Fruit fly (Drosophila melanogaster): ENCODE data around the gene CG13994.

The CG13994 gene

DNA sequence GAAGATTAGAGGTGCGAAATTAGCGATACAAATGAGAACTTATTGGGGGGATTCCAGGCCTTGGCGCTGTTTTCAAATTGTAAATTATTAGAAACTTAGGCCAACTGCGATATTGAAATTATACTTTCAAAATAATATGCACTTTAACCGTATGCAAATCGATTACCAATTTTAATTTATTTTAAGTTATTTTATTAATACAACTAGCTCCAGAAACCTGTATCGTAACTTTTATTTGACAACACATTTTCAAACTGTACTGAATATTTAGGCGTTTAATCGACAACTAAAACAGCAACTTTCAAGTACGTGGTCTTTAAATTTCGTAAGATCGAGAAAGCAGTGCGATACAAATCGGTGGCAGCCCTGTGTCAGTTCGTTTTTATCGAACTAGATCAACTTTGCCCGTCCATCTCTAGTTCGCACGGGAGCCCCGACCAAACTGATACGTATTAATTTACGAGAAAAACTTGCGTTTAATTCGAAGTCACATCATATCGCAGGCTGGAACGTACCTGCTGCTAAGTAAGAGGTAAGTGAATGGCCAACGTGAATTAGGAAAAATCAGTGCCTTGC is 8.0 kb downstream of the CG13994 start, which contains the start of the genes CG9154 and Kr-h2 (continued):
- TF ChIP-seq sd (tag; optimal IDR thresholded peaks at IDR 0.05) (peak; percentile 33), CG31388 (GFP tag; optimal IDR thresholded peaks at IDR 0.05) (no peak), fu2 (GFP tag; optimal IDR thresholded peaks at IDR 0.05) (peak; percentile 4), vvl (GFP tag; IDR thresholded peaks at IDR 0.05) (peak; percentile 47; the same call in 1 of the 2 replicates), pzg (GFP tag; optimal IDR thresholded peaks at IDR 0.05) (peak; percentile 87), dan (GFP tag; IDR thresholded peaks at IDR 0.05) (no peak), CG4617 (GFP tag; optimal IDR thresholded peaks at IDR 0.05; ENCODE audit: borderline replicate concordance) (peak; percentile 79), otp (GFP tag; IDR thresholded peaks at IDR 0.05) (no peak), insv (GFP tag; optimal IDR thresholded peaks at IDR 0.05) (peak in 1 of 2 experiments; percentile 9), fd64A (GFP tag; optimal IDR thresholded peaks at IDR 0.05) (no peak), CG12299 (tag; optimal IDR thresholded peaks at IDR 0.05) (peak; percentile 29), Fer3 (tag; optimal IDR thresholded peaks at IDR 0.05) (no peak), CG16813 (GFP tag; IDR thresholded peaks at IDR 0.05; ENCODE audit: partially characterized antibody) (peak; percentile 73), CG4707 (GFP tag; optimal IDR thresholded peaks at IDR 0.05) (no peak), CG9876 (GFP tag; optimal IDR thresholded peaks at IDR 0.05) (no peak), so (GFP tag; IDR thresholded peaks at IDR 0.05) (no peak), exex (tag; optimal IDR thresholded peaks at IDR 0.05) (peak; percentile 28), jigr1 (GFP tag; IDR thresholded peaks at IDR 0.05) (peak; percentile 54; the same call in 1 of the 3 replicates), CG12744 (GFP tag; optimal IDR thresholded peaks at IDR 0.05) (no peak), CG2712 (tag; optimal IDR thresholded peaks at IDR 0.05) (peak; percentile 50), CG12155 (GFP tag; optimal IDR thresholded peaks at IDR 0.05) (peak; percentile 23), D19A (tag; optimal IDR thresholded peaks at IDR 0.05) (no peak), PHDP (tag; optimal IDR thresholded peaks at IDR 0.05) (peak; percentile 29), gro (GFP tag; optimal IDR thresholded peaks at IDR 0.05) (no peak), CG2129 (GFP tag; IDR thresholded peaks at IDR 0.05; ENCODE audit: partially characterized antibody) (peak; percentile 32; the same call in 1 of the 2 replicates), emc (GFP tag; optimal IDR thresholded peaks at IDR 0.05) (no peak), CG1024 (GFP tag; IDR thresholded peaks at IDR 0.05) (no peak), CG8765 (GFP tag; IDR thresholded peaks at IDR 0.05) (no peak; the same call in 1 of the 2 replicates), HmgD (GFP tag; optimal IDR thresholded peaks at IDR 0.05) (no peak), crp (GFP tag; optimal IDR thresholded peaks at IDR 0.05) (peak in 1 of 2 experiments; percentile 12), eve (GFP tag; optimal IDR thresholded peaks at IDR 0.05) (no peak), abd-A (tag; optimal IDR thresholded peaks at IDR 0.05) (no peak), luna (GFP tag; optimal IDR thresholded peaks at IDR 0.05) (no peak), Mad (GFP tag; optimal IDR thresholded peaks at IDR 0.05) (no peak), sna (GFP tag; IDR thresholded peaks at IDR 0.05; ENCODE audit: partially characterized antibody) (no peak), knrl (GFP tag; IDR thresholded peaks at IDR 0.05; ENCODE audit: partially characterized antibody) (peak; percentile 77), gt (GFP tag; IDR thresholded peaks at IDR 0.05) (no peak), nmo (GFP tag; optimal IDR thresholded peaks at IDR 0.05) (peak; percentile 61), wek (GFP tag; optimal IDR thresholded peaks at IDR 0.05) (peak; percentile 95), klu (GFP tag; IDR thresholded peaks at IDR 0.05) (no peak), fd102C (GFP tag; optimal IDR thresholded peaks at IDR 0.05) (no peak), CG7745 (tag; optimal IDR thresholded peaks at IDR 0.05) (no peak), Ets65A (GFP tag) (peak; percentile 94), CG18476 (GFP tag; optimal IDR thresholded peaks at IDR 0.05) (no peak), dati (GFP tag; IDR thresholded peaks at IDR 0.05) (no peak), Xbp1 (GFP tag; optimal IDR thresholded peaks at IDR 0.05) (peak; percentile 81), CG15514 (GFP tag; optimal IDR thresholded peaks at IDR 0.05) (peak; percentile 100), Asciz (GFP tag; optimal IDR thresholded peaks at IDR 0.05) (no peak), CG13123 (GFP tag; optimal IDR thresholded peaks at IDR 0.05) (no peak), Awh (GFP tag; IDR thresholded peaks at IDR 0.05) (no peak)

All from whole organism, embryonic.